Worm (Caenorhabditis elegans): ENCODE data around the gene F26G1.1.

F26G1.1 gene

ce11 chrII:4766284-4766683, 25.1 kb upstream of the F26G1.1 start, which contains the start of gene ttm-2 (continued):
- no peak for TF ChIP-seq nhr-179 (tag; optimal IDR thresholded peaks at IDR 0.05)
- TF ChIP-seq ceh-91 (GFP tag; IDR thresholded peaks at IDR 0.05), result no peak
- no peak for TF ChIP-seq lin-35 (GFP tag; optimal IDR thresholded peaks at IDR 0.05)
- no peak for TF ChIP-seq F37B4.10 (GFP tag; IDR thresholded peaks at IDR 0.05)
- TF ChIP-seq nfya-1 (tag; optimal IDR thresholded peaks at IDR 0.05; ENCODE audit: borderline replicate concordance, insufficient read depth), result no peak

ce11 chrII:4767612-4768011, 23.8 kb upstream of the F26G1.1 start:
- TF ChIP-seq die-1 (tag; optimal IDR thresholded peaks at IDR 0.05), result no peak

- TF ChIP-seq B0019.2 (GFP tag; conservative IDR thresholded peaks at IDR 0.05), result no peak
- TF ChIP-seq F57C9.4 (tag; optimal IDR thresholded peaks at IDR 0.05), result no peak
- TF ChIP-seq tlf-1 (GFP tag; optimal IDR thresholded peaks at IDR 0.05), result no peak
- TF ChIP-seq Y53F4B.3 (GFP tag; IDR thresholded peaks at IDR 0.05), result no peak
- no peak for TF ChIP-seq chd-7 (tag; optimal IDR thresholded peaks at IDR 0.05)
- no peak for TF ChIP-seq T07F8.4 (tag; optimal IDR thresholded peaks at IDR 0.05)
- TF ChIP-seq rec-8 (tag; optimal IDR thresholded peaks at IDR 0.05), result no peak
- TF ChIP-seq unc-62 (GFP tag; optimal IDR thresholded peaks at IDR 0.05), result peak; percentile 96
- TF ChIP-seq K11D2.4 (GFP tag; IDR thresholded peaks at IDR 0.05), result no peak
- no peak for TF ChIP-seq C06A6.2 (GFP tag; conservative IDR thresholded peaks at IDR 0.05)
- no peak for TF ChIP-seq hmg-1.2 (GFP tag; IDR thresholded peaks at IDR 0.05)
- TF ChIP-seq rpc-1 (optimal IDR thresholded peaks at IDR 0.05), result no peak
- TF ChIP-seq rpc-1 (tag; optimal IDR thresholded peaks at IDR 0.05), result no peak
- no peak for TF ChIP-seq lin-54 (GFP tag; optimal IDR thresholded peaks at IDR 0.05)
- no peak for TF ChIP-seq lin-40 (tag; optimal IDR thresholded peaks at IDR 0.05)
- TF ChIP-seq cebp-1 (GFP tag; IDR thresholded peaks at IDR 0.05), result no peak
- no peak for TF ChIP-seq cebp-1 (tag; optimal IDR thresholded peaks at IDR 0.05)
- TF ChIP-seq egl-44 (GFP tag; IDR thresholded peaks at IDR 0.05), result no peak
- no peak for TF ChIP-seq madf-8 (GFP tag; conservative IDR thresholded peaks at IDR 0.05)
- no peak for TF ChIP-seq mel-28 (tag; optimal IDR thresholded peaks at IDR 0.05; ENCODE audit: borderline replicate concordance)
- TF ChIP-seq lir-1 (GFP tag; conservative IDR thresholded peaks at IDR 0.05), result no peak
- peak; percentile 85 for TF ChIP-seq nhr-80 (tag; optimal IDR thresholded peaks at IDR 0.05)
- no peak for TF ChIP-seq nfya-1 (tag; optimal IDR thresholded peaks at IDR 0.05; ENCODE audit: borderline replicate concordance, insufficient read depth)
- no peak for TF ChIP-seq K12H6.12 (tag; optimal IDR thresholded peaks at IDR 0.05)
- no peak for TF ChIP-seq ztf-18 (tag; optimal IDR thresholded peaks at IDR 0.05)
- TF ChIP-seq F52B5.7 (tag; optimal IDR thresholded peaks at IDR 0.05), result no peak
- TF ChIP-seq ztf-22 (GFP tag; optimal IDR thresholded peaks at IDR 0.05), result peak; percentile 54
- peak; percentile 76 for TF ChIP-seq ets-4 (GFP tag; optimal IDR thresholded peaks at IDR 0.05)
- no peak for TF ChIP-seq athp-1 (tag; optimal IDR thresholded peaks at IDR 0.05)
- no peak for TF ChIP-seq cebp-2 (GFP tag; IDR thresholded peaks at IDR 0.05)
- TF ChIP-seq ccch-3 (GFP tag; optimal IDR thresholded peaks at IDR 0.05), result no peak
- no peak for TF ChIP-seq snpc-1.1 (tag; optimal IDR thresholded peaks at IDR 0.05; ENCODE audit: insufficient read depth)
- no peak for TF ChIP-seq mxl-1 (tag; optimal IDR thresholded peaks at IDR 0.05)
- TF ChIP-seq attf-5 (GFP tag; optimal IDR thresholded peaks at IDR 0.05), result no peak
- peak; percentile 51 for TF ChIP-seq atf-7 (tag; optimal IDR thresholded peaks at IDR 0.05)
- no peak for TF ChIP-seq bed-2 (GFP tag; IDR thresholded peaks at IDR 0.05)
- TF ChIP-seq bed-1 (GFP tag; IDR thresholded peaks at IDR 0.05), result no peak
- no peak for TF ChIP-seq F49E8.2 (tag; optimal IDR thresholded peaks at IDR 0.05; ENCODE audit: insufficient read depth)
- no peak for TF ChIP-seq ceh-27 (GFP tag; optimal IDR thresholded peaks at IDR 0.05)
- no peak for TF ChIP-seq attf-6 (GFP tag; IDR thresholded peaks at IDR 0.05)
- TF ChIP-seq him-1 (tag; optimal IDR thresholded peaks at IDR 0.05), result no peak
Measured at ce11 chrII:4769096-4769495, 22.3 kb upstream of the F26G1.1 start.
